Fruit fly (Drosophila melanogaster) whole organism, pupa: ENCODE results near the gene CG7778.

Source experiments
- CG10348 ChIP-seq: fragments of 200-800 bp; sonication (Bioruptor generic); IDR thresholded peaks from 2 replicates; pipeline ENCODE4 v1.3.6; 2022; ENCODE audit warnings: missing biosample characterization, missing genetic modification characterization
- CG12605 ChIP-seq: fragments of 200-800 bp; sonication (Bioruptor generic); IDR thresholded peaks from 2 replicates; pipeline ENCODE4 v1.3.6; 2022; ENCODE audit warnings: missing biosample characterization, missing genetic modification characterization
- CG13204 ChIP-seq: fragments of 200-800 bp; sonication (Bioruptor generic); optimal IDR thresholded peaks from 2 replicates; lab custom pipeline; 2018; ENCODE audit warnings: missing biosample characterization, mild to moderate bottlenecking, missing genetic modification characterization, moderate library complexity
- CG14655 ChIP-seq: fragments of 200-800 bp; sonication (Bioruptor generic); optimal IDR thresholded peaks from 3 replicates; lab custom pipeline; 2017; ENCODE audit warnings: mild to moderate bottlenecking, missing biosample characterization, missing genetic modification reagents, missing genetic modification characterization
- CG15710 ChIP-seq: fragments of 200-800 bp; sonication (Bioruptor generic); optimal IDR thresholded peaks from 2 replicates; lab custom pipeline; 2018; ENCODE audit warnings: missing biosample characterization, mild to moderate bottlenecking, missing genetic modification characterization, moderate library complexity
- CG17806 ChIP-seq: fragments of 200-800 bp; sonication (Bioruptor generic); optimal IDR thresholded peaks from 2 replicates; lab custom pipeline; 2018; ENCODE audit warnings: missing biosample characterization, mild to moderate bottlenecking, missing genetic modification characterization, moderate library complexity
- CG32121 ChIP-seq: fragments of 200-800 bp; sonication (Bioruptor generic); IDR thresholded peaks from 2 replicates; pipeline ENCODE4 v1.3.6; 2022; ENCODE audit warnings: missing biosample characterization, missing genetic modification characterization
- CG34367 ChIP-seq: fragments of 200-800 bp; sonication (Bioruptor generic); optimal IDR thresholded peaks from 2 replicates; lab custom pipeline; 2018; ENCODE audit warnings: missing biosample characterization, mild to moderate bottlenecking, missing genetic modification characterization
- CG4496 ChIP-seq: fragments of 200-800 bp; sonication (Bioruptor generic); IDR thresholded peaks from 3 replicates; pipeline ENCODE4 v1.3.6; 2022; ENCODE audit warnings: missing biosample characterization, missing genetic modification characterization
- CG8159 ChIP-seq: fragments of 200-800 bp; sonication (Bioruptor generic); optimal IDR thresholded peaks from 3 replicates; lab custom pipeline; 2018; ENCODE audit warnings: missing biosample characterization, mild to moderate bottlenecking, missing genetic modification characterization, moderate library complexity
- CG8301 ChIP-seq: fragments of 200-800 bp; sonication (Bioruptor generic); optimal IDR thresholded peaks from 2 replicates; lab custom pipeline; 2018; ENCODE audit warnings: missing biosample characterization, mild to moderate bottlenecking, missing genetic modification characterization
- CG9948 ChIP-seq: fragments of 200-800 bp; sonication (Bioruptor generic); optimal IDR thresholded peaks from 2 replicates; lab custom pipeline; 2018; ENCODE audit warnings: missing biosample characterization, mild to moderate bottlenecking, missing genetic modification characterization, moderate library complexity
- D1 ChIP-seq: fragments of 200-800 bp; sonication (Bioruptor generic); optimal IDR thresholded peaks from 2 replicates; lab custom pipeline; 2018; ENCODE audit warnings: missing biosample characterization, mild to moderate bottlenecking, missing genetic modification characterization, moderate library complexity
- EcR ChIP-seq: fragments of 200-800 bp; sonication (Bioruptor generic); optimal IDR thresholded peaks from 3 replicates; lab custom pipeline; 2019; ENCODE audit warnings: missing biosample characterization, missing genetic modification characterization, mild to moderate bottlenecking, moderate library complexity, missing genetic modification reagents
- Ets98B ChIP-seq: fragments of 200-800 bp; sonication (Bioruptor generic); IDR thresholded peaks from 2 replicates; pipeline ENCODE4 v1.3.6; 2022; ENCODE audit warnings: missing biosample characterization, missing genetic modification characterization
- Pif1A ChIP-seq: fragments of 200-800 bp; sonication (Bioruptor generic); optimal IDR thresholded peaks from 3 replicates; lab custom pipeline; 2016; ENCODE audit warnings: missing biosample characterization, missing genetic modification characterization
- Pif1B ChIP-seq: fragments of 200-800 bp; sonication (Bioruptor generic); optimal IDR thresholded peaks from 3 replicates; lab custom pipeline; 2016; ENCODE audit warnings: missing biosample characterization, missing genetic modification characterization
- Snoo ChIP-seq: fragments of 200-800 bp; sonication (Bioruptor generic); optimal IDR thresholded peaks from 3 replicates; lab custom pipeline; 2017; ENCODE audit warnings: missing biosample characterization, mild to moderate bottlenecking, missing genetic modification characterization, inconsistent platforms
- fd96Ca ChIP-seq: fragments of 200-800 bp; sonication (Bioruptor generic); IDR thresholded peaks from 3 replicates; pipeline ENCODE4 v1.3.6; 2022; ENCODE audit warnings: missing biosample characterization, missing genetic modification characterization
- gl ChIP-seq: fragments of 200-800 bp; sonication (Bioruptor generic); optimal IDR thresholded peaks from 2 replicates; lab custom pipeline; 2018; ENCODE audit warnings: missing biosample characterization, mild to moderate bottlenecking, missing genetic modification characterization
- rn ChIP-seq: fragments of 200-800 bp; sonication (Bioruptor generic); IDR thresholded peaks from 2 replicates; pipeline ENCODE4 v1.3.6; 2022; ENCODE audit warnings: missing biosample characterization, missing genetic modification characterization

Gene CG7778

dm6 chr2L:8342395-8342794 is 4.0 kb upstream of the CG7778 start, which contains the start of gene CG14273:
CG14273 (plus strand) TSS chr2L:8342695.
- TF ChIP-seq CG4496 (no peak), CG14655 (GFP tag; lab: Kevin White, UChicago) (no peak), CG9948 (tag; lab: Kevin White, UChicago) (no peak), gl (no peak), rn (GFP tag; lab: Robert Waterston, UW) (no peak), Ets98B (no peak), CG8301 (tag; lab: Kevin White, UChicago) (no peak), CG12605 (GFP tag; lab: Robert Waterston, UW) (no peak), CG13204 (GFP tag; lab: Kevin White, UChicago) (no peak), D1 (tag; lab: Kevin White, UChicago) (no peak)

dm6 chr2L:8344536-8344935 is 1.9 kb upstream of the CG7778 start:
- no peak for TF ChIP-seq D1 (tag; lab: Kevin White, UChicago)
- no peak for TF ChIP-seq gl

- no peak for TF ChIP-seq CG32121 (GFP tag; lab: Robert Waterston, UW)
- TF ChIP-seq CG13204 (GFP tag; lab: Kevin White, UChicago), result no peak
- TF ChIP-seq CG34367 (tag; lab: Kevin White, UChicago), result no peak
- TF ChIP-seq CG8301 (tag; lab: Kevin White, UChicago), result no peak
- TF ChIP-seq CG8159 (tag; lab: Kevin White, UChicago), result no peak
- TF ChIP-seq Ets98B, result no peak
- no peak for TF ChIP-seq Snoo (tag; lab: Kevin White, UChicago)
- TF ChIP-seq CG9948 (tag; lab: Kevin White, UChicago), result no peak
- TF ChIP-seq fd96Ca (GFP tag; lab: Robert Waterston, UW), result no peak
- TF ChIP-seq rn (GFP tag; lab: Robert Waterston, UW), result no peak
- TF ChIP-seq CG14655 (GFP tag; lab: Kevin White, UChicago), result no peak
- no peak for TF ChIP-seq CG15710 (tag; lab: Kevin White, UChicago)
- TF ChIP-seq CG12605 (GFP tag; lab: Robert Waterston, UW), result no peak
- TF ChIP-seq EcR (GFP tag; lab: Kevin White, UChicago), result no peak
- no peak for TF ChIP-seq CG17806 (tag; lab: Kevin White, UChicago)
- no peak for TF ChIP-seq CG4496
- TF ChIP-seq CG10348, result no peak
- no peak for TF ChIP-seq Pif1A (GFP tag; lab: Kevin White, UChicago)
- TF ChIP-seq, all 21 proteins: peak for 0
Measured at dm6 chr2L:8350560-8351171, 4.2 kb downstream of the CG7778 start.

- no peak for TF ChIP-seq CG17806 (tag; lab: Kevin White, UChicago)
- no peak for TF ChIP-seq CG15710 (tag; lab: Kevin White, UChicago)
- TF ChIP-seq Snoo (tag; lab: Kevin White, UChicago), result no peak
- TF ChIP-seq fd96Ca (GFP tag; lab: Robert Waterston, UW), result no peak
Measured at dm6 chr2L:8351333-8351732, 4.9 kb downstream of the CG7778 start.

- TF ChIP-seq CG32121 (GFP tag; lab: Robert Waterston, UW), result no peak
- TF ChIP-seq CG17806 (tag; lab: Kevin White, UChicago), result no peak
- TF ChIP-seq CG14655 (GFP tag; lab: Kevin White, UChicago), result no peak
- no peak for TF ChIP-seq Snoo (tag; lab: Kevin White, UChicago)
- no peak for TF ChIP-seq D1 (tag; lab: Kevin White, UChicago)
- no peak for TF ChIP-seq CG12605 (GFP tag; lab: Robert Waterston, UW)
- no peak for TF ChIP-seq gl
- TF ChIP-seq CG10348, result no peak
- TF ChIP-seq EcR (GFP tag; lab: Kevin White, UChicago), result no peak
- TF ChIP-seq, all 21 proteins: peak for 0
Measured at dm6 chr2L:8351864-8352263, 5.4 kb downstream of the CG7778 start, which contains the start of gene Mur29B. Mur29B (plus strand) TSS chr2L:8352187.

dm6 chr2L:8355419-8355818 is 9.0 kb downstream of the CG7778 start:
- TF ChIP-seq Pif1A (GFP tag; lab: Kevin White, UChicago) (no peak), CG34367 (tag; lab: Kevin White, UChicago) (no peak), CG10348 (no peak), EcR (GFP tag; lab: Kevin White, UChicago) (no peak), CG15710 (tag; lab: Kevin White, UChicago) (no peak), CG12605 (GFP tag; lab: Robert Waterston, UW) (no peak), CG8159 (tag; lab: Kevin White, UChicago) (no peak), Ets98B (no peak), CG13204 (GFP tag; lab: Kevin White, UChicago) (no peak), Pif1B (GFP tag; lab: Kevin White, UChicago) (no peak), D1 (tag; lab: Kevin White, UChicago) (no peak), Snoo (tag; lab: Kevin White, UChicago) (no peak)
